Worm (Caenorhabditis elegans): ENCODE results near the gene nmur-3.

- no peak for TF ChIP-seq nhr-41 (GFP tag; IDR thresholded peaks at IDR 0.05)
- TF ChIP-seq zip-11 (GFP tag; IDR thresholded peaks at IDR 0.05): no peak
- TF ChIP-seq zip-2 (tag; optimal IDR thresholded peaks at IDR 0.05): no peak
- no peak for TF ChIP-seq nhr-28 (tag; optimal IDR thresholded peaks at IDR 0.05)
- no peak for TF ChIP-seq lin-1 (GFP tag; IDR thresholded peaks at IDR 0.05)
- TF ChIP-seq unc-130 (GFP tag; optimal IDR thresholded peaks at IDR 0.05): no peak
- TF ChIP-seq lsy-2 (tag; optimal IDR thresholded peaks at IDR 0.05): no peak
- TF ChIP-seq daf-12 (tag; optimal IDR thresholded peaks at IDR 0.05): no peak
- TF ChIP-seq pqm-1 (tag; optimal IDR thresholded peaks at IDR 0.05): no peak
- no peak for TF ChIP-seq ceh-32 (tag; optimal IDR thresholded peaks at IDR 0.05; ENCODE audit: poor library complexity)
- TF ChIP-seq ama-1 (optimal IDR thresholded peaks at IDR 0.05): no peak
- no peak for TF ChIP-seq lin-13 (GFP tag; optimal IDR thresholded peaks at IDR 0.05)
- TF ChIP-seq egl-27 (tag; optimal IDR thresholded peaks at IDR 0.05): no peak
- TF ChIP-seq set-16 (GFP tag; IDR thresholded peaks at IDR 0.05): peak; percentile 62
Observed at ce11 chrX:4513657-4514143, 47.4 kb downstream of the nmur-3 start, which contains the start of gene spr-3.
